Worm (Caenorhabditis elegans): ENCODE data around the gene zip-11.

The zip-11 gene

ce11 chrIV:3311243-3311642 lies at the start of gene zip-11:
Gene zip-11 (plus strand): TSS chrIV:3311276.
- TF ChIP-seq F33H1.4 (GFP tag; IDR thresholded peaks at IDR 0.05) (0 out of 2 replicates have a peak, but pooled peaks have one; percentile 13), zfh-2 (GFP tag; conservative IDR thresholded peaks at IDR 0.05) (peak; percentile 99), F57C9.4 (tag; optimal IDR thresholded peaks at IDR 0.05) (peak; percentile 100), unc-62 (GFP tag; optimal IDR thresholded peaks at IDR 0.05) (no peak), ama-1 (optimal IDR thresholded peaks at IDR 0.05) (no peak), ama-1 (GFP tag; optimal IDR thresholded peaks at IDR 0.05) (no peak), ztf-22 (GFP tag; optimal IDR thresholded peaks at IDR 0.05) (peak; percentile 13), madf-6 (GFP tag; IDR thresholded peaks at IDR 0.05) (peak; percentile 11; the same call in 1 of the 2 replicates), hrde-1 (tag; optimal IDR thresholded peaks at IDR 0.05; ENCODE audit: borderline replicate concordance) (no peak), F39B2.1 (GFP tag; IDR thresholded peaks at IDR 0.05) (no peak), ekl-4 (GFP tag; IDR thresholded peaks at IDR 0.05) (0 out of 2 replicates have a peak, but pooled peaks have one; percentile 30), snpc-3.4 (tag; optimal IDR thresholded peaks at IDR 0.05) (no peak), dox-1 (GFP tag; IDR thresholded peaks at IDR 0.05) (peak; percentile 71), F57A8.1 (GFP tag; optimal IDR thresholded peaks at IDR 0.05) (no peak), tbp1 (GFP tag; optimal IDR thresholded peaks at IDR 0.05) (no peak), ets-4 (GFP tag; optimal IDR thresholded peaks at IDR 0.05) (no peak), T26A5.8 (tag; optimal IDR thresholded peaks at IDR 0.05) (no peak), snpc-4 (GFP tag; optimal IDR thresholded peaks at IDR 0.05) (no peak), snpc-4 (tag; optimal IDR thresholded peaks at IDR 0.05) (peak in 1 of 4 experiments; percentile 18), attf-5 (GFP tag; optimal IDR thresholded peaks at IDR 0.05) (peak; percentile 66), madf-10 (tag; optimal IDR thresholded peaks at IDR 0.05) (peak; percentile 62), Y53G8AR.9 (GFP tag; conservative IDR thresholded peaks at IDR 0.05) (peak; percentile 50; the same call in 1 of the 2 replicates), B0336.3 (GFP tag; IDR thresholded peaks at IDR 0.05) (peak; percentile 58; the same call in 1 of the 2 replicates), snpc-1.3 (tag; optimal IDR thresholded peaks at IDR 0.05; ENCODE audit: insufficient read depth) (no peak), Y56A3A.18 (GFP tag; IDR thresholded peaks at IDR 0.05) (peak; percentile 69; the same call in 1 of the 2 replicates), dpl-1 (GFP tag; optimal IDR thresholded peaks at IDR 0.05) (no peak), nhr-90 (tag; optimal IDR thresholded peaks at IDR 0.05) (peak; percentile 75), pbrm-1 (GFP tag; IDR thresholded peaks at IDR 0.05) (0 out of 2 replicates have a peak, but pooled peaks have one; percentile 36), hmg-1.2 (GFP tag; IDR thresholded peaks at IDR 0.05) (peak; percentile 99), lin-26 (GFP tag; IDR thresholded peaks at IDR 0.05) (0 out of 2 replicates have a peak, but pooled peaks have one; percentile 37), athp-1 (tag; optimal IDR thresholded peaks at IDR 0.05) (no peak), ztf-26 (tag; optimal IDR thresholded peaks at IDR 0.05) (peak; percentile 80), B0261.1 (tag; optimal IDR thresholded peaks at IDR 0.05) (no peak), cebp-1 (GFP tag; IDR thresholded peaks at IDR 0.05) (no peak), cebp-1 (tag; optimal IDR thresholded peaks at IDR 0.05) (peak; percentile 77), D2030.7 (GFP tag; IDR thresholded peaks at IDR 0.05) (no peak), C06A6.2 (GFP tag; conservative IDR thresholded peaks at IDR 0.05) (no peak), K11D2.4 (GFP tag; IDR thresholded peaks at IDR 0.05) (peak; percentile 83), ceh-100 (GFP tag; IDR thresholded peaks at IDR 0.05) (0 out of 2 replicates have a peak, but pooled peaks have one; percentile 19), F37B4.10 (GFP tag; IDR thresholded peaks at IDR 0.05) (0 out of 2 replicates have a peak, but pooled peaks have one; percentile 24), atf-7 (tag; optimal IDR thresholded peaks at IDR 0.05) (peak; percentile 16), F23B12.7 (tag; optimal IDR thresholded peaks at IDR 0.05; ENCODE audit: insufficient read depth) (peak; percentile 29), egl-44 (GFP tag; IDR thresholded peaks at IDR 0.05) (no peak), gei-17 (GFP tag; optimal IDR thresholded peaks at IDR 0.05) (peak; percentile 28), let-607 (tag; optimal IDR thresholded peaks at IDR 0.05) (peak; percentile 12 to 63), nhr-179 (tag; optimal IDR thresholded peaks at IDR 0.05) (no peak), madf-3 (GFP tag; IDR thresholded peaks at IDR 0.05) (0 out of 2 replicates have a peak, but pooled peaks have one; percentile 54), F49E8.2 (tag; optimal IDR thresholded peaks at IDR 0.05; ENCODE audit: insufficient read depth) (no peak)

All from whole organism, young adult.